Fruit fly (Drosophila melanogaster) Kc167 (cell line): ENCODE data around the gene CG4467.

Experiments
- h ChIP-seq: fragments of >200 bp; optimal IDR thresholded peaks from 3 replicates; lab custom pipeline; 2018; ENCODE audit warnings: missing external identifiers
- psq ChIP-seq: fragments of >200 bp; optimal IDR thresholded peaks from 2 replicates; lab custom pipeline; 2017; ENCODE audit warnings: missing external identifiers
- ttk ChIP-seq: sonication (Bioruptor generic); optimal IDR thresholded peaks from 2 replicates; lab custom pipeline; 2017; ENCODE audit warnings: missing external identifiers

dm6 chr3R:23258524-23258923 is 9.8 kb upstream of the CG4467 start:
- TF ChIP-seq psq (no peak), ttk (lab: Kevin White, UChicago) (no peak), h (lab: Kevin White, UChicago) (no peak)
